Fruit fly (Drosophila melanogaster): ENCODE measurements around the gene Diedel.

The Diedel gene

DNA sequence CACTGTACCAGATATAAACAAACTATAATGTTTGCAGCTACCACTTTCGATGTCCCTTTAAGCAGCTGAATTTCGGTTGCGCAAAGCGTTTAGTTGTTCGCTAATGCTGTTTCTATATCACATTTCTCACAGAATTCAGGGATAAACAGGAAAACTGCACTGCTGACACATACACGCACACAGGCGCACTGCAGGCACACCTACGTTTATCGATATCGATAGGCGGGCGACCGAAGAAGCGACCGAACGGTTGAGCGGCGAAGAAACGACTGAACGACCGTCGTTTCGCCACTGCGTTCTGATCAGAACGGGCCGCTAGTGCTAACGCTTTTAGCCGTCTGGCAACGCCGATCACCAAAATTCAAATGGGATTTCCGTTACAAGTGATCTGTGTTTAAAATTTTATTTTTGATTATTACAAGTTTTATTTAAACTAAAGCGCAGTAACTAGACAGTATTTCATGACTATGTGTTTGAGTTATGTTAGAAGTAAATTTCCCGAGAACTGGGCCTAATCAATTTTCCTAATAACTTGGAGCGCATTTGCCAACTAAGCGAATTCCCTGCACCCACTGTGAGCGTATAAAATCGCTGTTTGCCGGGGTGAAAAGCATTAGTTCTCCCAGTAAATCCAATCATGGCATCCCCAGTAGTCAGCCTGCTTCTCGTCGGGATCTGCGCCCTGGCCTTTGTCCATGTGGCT, at the start of gene Diedel, which contains the start of gene CG2310 (continued):
- TF ChIP-seq ttk (GFP tag; IDR thresholded peaks at IDR 0.05) (no peak), Doc2 (GFP tag; IDR thresholded peaks at IDR 0.05) (no peak), HmgZ (tag; optimal IDR thresholded peaks at IDR 0.05) (peak; percentile 45), CG1832 (GFP tag; optimal IDR thresholded peaks at IDR 0.05) (no peak), CG9797 (GFP tag; optimal IDR thresholded peaks at IDR 0.05) (peak; percentile 39), sqz (GFP tag; optimal IDR thresholded peaks at IDR 0.05) (no peak), h (optimal IDR thresholded peaks at IDR 0.05) (no peak), psq (GFP tag; optimal IDR thresholded peaks at IDR 0.05) (no peak), Sin3A (optimal IDR thresholded peaks at IDR 0.05) (peak; percentile 33), CG7987 (GFP tag; optimal IDR thresholded peaks at IDR 0.05) (peak; percentile 5), prd (optimal IDR thresholded peaks at IDR 0.05) (no peak), prd (GFP tag; IDR thresholded peaks at IDR 0.05) (no peak), pan (optimal IDR thresholded peaks at IDR 0.05) (no peak), pan (GFP tag; optimal IDR thresholded peaks at IDR 0.05 in 1 of 2, IDR thresholded peaks at IDR 0.05 in 1 of 2) (no peak), Spps (tag; optimal IDR thresholded peaks at IDR 0.05) (no peak), CG10321 (GFP tag; IDR thresholded peaks at IDR 0.05) (no peak), Myb (GFP tag; optimal IDR thresholded peaks at IDR 0.05) (peak; percentile 98), Ets65A (GFP tag) (peak; percentile 82), CG13123 (GFP tag; optimal IDR thresholded peaks at IDR 0.05) (no peak), amos (GFP tag; IDR thresholded peaks at IDR 0.05; ENCODE audit: partially characterized antibody) (peak; percentile 65), CG16815 (GFP tag; optimal IDR thresholded peaks at IDR 0.05) (no peak), CG17912 (GFP tag; optimal IDR thresholded peaks at IDR 0.05) (no peak), Ssrp (tag; optimal IDR thresholded peaks at IDR 0.05) (no peak), wdn (GFP tag; IDR thresholded peaks at IDR 0.05) (0 out of 2 replicates have a peak, but pooled peaks have one; percentile 34), row (GFP tag; IDR thresholded peaks at IDR 0.05) (0 out of 3 replicates have a peak, but pooled peaks have one; percentile 17), CG7745 (tag; optimal IDR thresholded peaks at IDR 0.05) (no peak), CG2202 (tag; optimal IDR thresholded peaks at IDR 0.05) (no peak), CG6683 (GFP tag; optimal IDR thresholded peaks at IDR 0.05) (no peak), lab (GFP tag; optimal IDR thresholded peaks at IDR 0.05) (no peak), CG31441 (GFP tag; IDR thresholded peaks at IDR 0.05) (no peak), crc (GFP tag; optimal IDR thresholded peaks at IDR 0.05) (no peak), CG10147 (GFP tag; optimal IDR thresholded peaks at IDR 0.05) (no peak), sim (GFP tag; IDR thresholded peaks at IDR 0.05) (no peak), CG4707 (GFP tag; optimal IDR thresholded peaks at IDR 0.05) (no peak), CG16779 (GFP tag; IDR thresholded peaks at IDR 0.05) (no peak), nau (GFP tag; optimal IDR thresholded peaks at IDR 0.05) (no peak), tll (GFP tag; optimal IDR thresholded peaks at IDR 0.05) (no peak), schlank (tag; optimal IDR thresholded peaks at IDR 0.05) (no peak), CG15011 (GFP tag; optimal IDR thresholded peaks at IDR 0.05) (no peak), Lim3 (GFP tag; IDR thresholded peaks at IDR 0.05) (no peak), CG12744 (GFP tag; optimal IDR thresholded peaks at IDR 0.05) (no peak), luna (GFP tag; optimal IDR thresholded peaks at IDR 0.05) (no peak), sd (tag; optimal IDR thresholded peaks at IDR 0.05) (no peak), hth (optimal IDR thresholded peaks at IDR 0.05) (no peak), Meics (GFP tag; optimal IDR thresholded peaks at IDR 0.05) (no peak), CG42726 (GFP tag; IDR thresholded peaks at IDR 0.05; ENCODE audit: partially characterized antibody) (peak; percentile 45; the same call in 1 of the 2 replicates), en (GFP tag; optimal IDR thresholded peaks at IDR 0.05) (no peak), dm (GFP tag; optimal IDR thresholded peaks at IDR 0.05) (peak; percentile 24), CG3065 (GFP tag; optimal IDR thresholded peaks at IDR 0.05) (peak; percentile 0), fd96Cb (tag; optimal IDR thresholded peaks at IDR 0.05) (no peak), CG7839 (tag; optimal IDR thresholded peaks at IDR 0.05) (no peak)
